Worm (Caenorhabditis elegans) whole organism, L3 larva: Measurements from ENCODE around the gene F35C11.5.

Experiments
- R02D3.7 ChIP-seq: fragments of 150-350 bp; optimal IDR thresholded peaks from 2 replicates; lab custom pipeline; 2014; ENCODE audit warnings: missing biosample characterization, missing genetic modification characterization
- aly-2 ChIP-seq: fragments of 150-350 bp; optimal IDR thresholded peaks from 2 replicates; lab custom pipeline; 2014; ENCODE audit warnings: missing biosample characterization, missing genetic modification characterization
- ceh-16 ChIP-seq: sonication (generic microtip); optimal IDR thresholded peaks from 2 replicates; lab custom pipeline; 2017; ENCODE audit warnings: missing biosample characterization, missing genetic modification characterization
- ceh-82 ChIP-seq: fragments of 150-350 bp; optimal IDR thresholded peaks from 2 replicates; lab custom pipeline; 2014; ENCODE audit warnings: missing biosample characterization, missing genetic modification characterization
- ceh-9 ChIP-seq: sonication (generic microtip); optimal IDR thresholded peaks from 2 replicates; lab custom pipeline; 2018; ENCODE audit warnings: missing biosample characterization, missing genetic modification characterization
- daf-12 ChIP-seq: fragments of 150-350 bp; optimal IDR thresholded peaks from 2 replicates; lab custom pipeline; 2014; ENCODE audit warnings: missing biosample characterization, missing genetic modification reagents, missing genetic modification characterization
- egl-27 ChIP-seq: sonication (generic microtip); optimal IDR thresholded peaks from 4 replicates; lab custom pipeline; 2017; ENCODE audit warnings: missing biosample characterization, missing genetic modification reagents, missing genetic modification characterization
- egl-5 ChIP-seq: fragments of 150-350 bp; optimal IDR thresholded peaks from 2 replicates; lab custom pipeline; 2017; ENCODE audit warnings: missing biosample characterization, missing genetic modification reagents, missing genetic modification characterization, inconsistent platforms
- elt-1 ChIP-seq: fragments of 150-350 bp; optimal IDR thresholded peaks from 2 replicates; lab custom pipeline; 2014; ENCODE audit warnings: missing biosample characterization, missing genetic modification characterization
- elt-2 ChIP-seq: sonication (generic microtip); optimal IDR thresholded peaks from 2 replicates; lab custom pipeline; 2016; ENCODE audit warnings: missing genetic modification reagents, mild to moderate bottlenecking, missing genetic modification characterization, missing compliant biosample characterization
- eor-1 ChIP-seq, 2 experiments: fragments of 150-350 bp; optimal IDR thresholded peaks; 2 replicates each; lab custom pipeline; 2014 to 2018; ENCODE audit warnings: missing biosample characterization in 2 of 2, missing genetic modification characterization in 2 of 2
- fkh-10 ChIP-seq: sonication (generic microtip); optimal IDR thresholded peaks from 2 replicates; lab custom pipeline; 2017; ENCODE audit warnings: missing biosample characterization, missing genetic modification reagents, missing genetic modification characterization
- fkh-2 ChIP-seq: fragments of 150-350 bp; optimal IDR thresholded peaks from 2 replicates; lab custom pipeline; 2014; ENCODE audit warnings: missing biosample characterization, missing genetic modification reagents, missing genetic modification characterization
- lin-15B ChIP-seq: fragments of 150-350 bp; optimal IDR thresholded peaks from 2 replicates; lab custom pipeline; 2014; ENCODE audit warnings: missing biosample characterization, missing genetic modification characterization
- lsy-12 ChIP-seq: sonication (generic microtip); optimal IDR thresholded peaks from 2 replicates; lab custom pipeline; 2016; ENCODE audit warnings: mild to moderate bottlenecking, missing genetic modification characterization, missing compliant biosample characterization
- mdl-1 ChIP-seq: fragments of 150-350 bp; optimal IDR thresholded peaks from 2 replicates; lab custom pipeline; 2014; ENCODE audit warnings: missing biosample characterization, missing genetic modification characterization
- mml-1 ChIP-seq: fragments of 150-350 bp; sonication (generic microtip); optimal IDR thresholded peaks from 3 replicates; lab custom pipeline; 2014; ENCODE audit warnings: missing biosample characterization, missing genetic modification characterization
- nfya-1 ChIP-seq: sonication (generic microtip); optimal IDR thresholded peaks from 2 replicates; lab custom pipeline; 2017; ENCODE audit warnings: missing genetic modification characterization, mild to moderate bottlenecking, missing compliant biosample characterization, antibody characterized with exemption, moderate library complexity; ENCODE audit not compliant: insufficient read depth
- nhr-11 ChIP-seq: fragments of 150-350 bp; optimal IDR thresholded peaks from 2 replicates; lab custom pipeline; 2014; ENCODE audit warnings: missing biosample characterization, missing genetic modification characterization
- nhr-12 ChIP-seq: fragments of 150-350 bp; optimal IDR thresholded peaks from 2 replicates; lab custom pipeline; 2014; ENCODE audit warnings: missing biosample characterization, missing genetic modification characterization
- nhr-237 ChIP-seq: fragments of 150-350 bp; optimal IDR thresholded peaks from 2 replicates; lab custom pipeline; 2014; ENCODE audit warnings: missing biosample characterization, missing genetic modification characterization
- nhr-25 ChIP-seq: sonication (generic microtip); optimal IDR thresholded peaks from 2 replicates; lab custom pipeline; 2017; ENCODE audit warnings: missing biosample characterization, missing genetic modification characterization
- nhr-28 ChIP-seq: fragments of 150-350 bp; optimal IDR thresholded peaks from 2 replicates; lab custom pipeline; 2014; ENCODE audit warnings: missing biosample characterization, missing genetic modification characterization
- nhr-67 ChIP-seq: fragments of 150-350 bp; optimal IDR thresholded peaks from 2 replicates; lab custom pipeline; 2014; ENCODE audit warnings: missing biosample characterization, missing genetic modification characterization
- nhr-76 ChIP-seq: fragments of 150-350 bp; sonication (generic microtip); optimal IDR thresholded peaks from 5 replicates; lab custom pipeline; 2014; ENCODE audit warnings: missing biosample characterization, missing genetic modification characterization
- nhr-77 ChIP-seq: fragments of 150-350 bp; optimal IDR thresholded peaks from 2 replicates; lab custom pipeline; 2014; ENCODE audit warnings: missing biosample characterization, missing genetic modification characterization
- pha-4 ChIP-seq: fragments of 150-350 bp; optimal IDR thresholded peaks from 2 replicates; lab custom pipeline; 2014; ENCODE audit warnings: missing biosample characterization, missing genetic modification reagents, missing genetic modification characterization
- pqm-1 ChIP-seq: fragments of 150-350 bp; optimal IDR thresholded peaks from 2 replicates; lab custom pipeline; 2017; ENCODE audit warnings: missing biosample characterization, missing genetic modification characterization, inconsistent platforms
- sea-2 ChIP-seq: fragments of 150-350 bp; sonication (generic microtip); optimal IDR thresholded peaks from 4 replicates; lab custom pipeline; 2014; ENCODE audit warnings: missing biosample characterization, missing genetic modification reagents, missing genetic modification characterization
- skn-1 ChIP-seq: fragments of 150-350 bp; optimal IDR thresholded peaks from 2 replicates; lab custom pipeline; 2014; ENCODE audit warnings: missing biosample characterization, missing genetic modification characterization
- snpc-4 ChIP-seq: fragments of 150-350 bp; optimal IDR thresholded peaks from 2 replicates; lab custom pipeline; 2014; ENCODE audit warnings: missing biosample characterization, missing genetic modification characterization
- tbx-2 ChIP-seq: sonication (generic microtip); optimal IDR thresholded peaks from 2 replicates; lab custom pipeline; 2016; ENCODE audit warnings: mild to moderate bottlenecking, missing genetic modification characterization, missing compliant biosample characterization
- unc-39 ChIP-seq: sonication (generic microtip); optimal IDR thresholded peaks from 4 replicates; lab custom pipeline; 2017; ENCODE audit warnings: missing biosample characterization, missing genetic modification characterization
- zag-1 ChIP-seq: fragments of 150-350 bp; optimal IDR thresholded peaks from 2 replicates; lab custom pipeline; 2014; ENCODE audit warnings: missing biosample characterization, missing genetic modification characterization
- ztf-11 ChIP-seq: fragments of 150-350 bp; optimal IDR thresholded peaks from 2 replicates; lab custom pipeline; 2014; ENCODE audit warnings: missing biosample characterization, missing genetic modification characterization
- ztf-4 ChIP-seq: fragments of 150-350 bp; optimal IDR thresholded peaks from 2 replicates; lab custom pipeline; 2014; ENCODE audit warnings: missing biosample characterization, missing genetic modification characterization

F35C11.5 gene

ce11 chrII:8216433-8216832 is 37.1 kb upstream of the F35C11.5 start, which contains the start of gene M110.3 (continued):
- TF ChIP-seq ceh-82 (no peak), ceh-9 (tag; lab: Kevin White, UChicago) (no peak), lin-15B (tag; lab: Kevin White, UChicago) (peak; percentile 65), nfya-1 (tag; lab: Kevin White, UChicago) (peak; percentile 76), nhr-28 (tag; lab: Kevin White, UChicago) (no peak), ceh-16 (tag; lab: Kevin White, UChicago) (no peak), nhr-12 (tag; lab: Kevin White, UChicago) (no peak), fkh-2 (tag; lab: Kevin White, UChicago) (no peak), pqm-1 (tag; lab: Kevin White, UChicago) (no peak), fkh-10 (GFP tag; lab: Kevin White, UChicago) (no peak), sea-2 (GFP tag; lab: Kevin White, UChicago) (no peak), aly-2 (tag; lab: Kevin White, UChicago) (no peak), elt-1 (tag; lab: Kevin White, UChicago) (no peak), nhr-237 (tag; lab: Kevin White, UChicago) (no peak), R02D3.7 (tag; lab: Kevin White, UChicago) (peak; percentile 93), snpc-4 (tag; lab: Kevin White, UChicago) (peak; percentile 50), egl-27 (tag; lab: Kevin White, UChicago) (no peak), eor-1 (tag; optimal IDR thresholded peaks at IDR 0.05; lab: Kevin White, UChicago) (no peak), nhr-25 (no peak), egl-5 (tag; lab: Kevin White, UChicago) (peak; percentile 67), lsy-12 (tag; lab: Kevin White, UChicago) (no peak), daf-12 (no peak)

ce11 chrII:8216922-8217321 is 36.6 kb upstream of the F35C11.5 start, which contains the start of gene ifg-1:
ifg-1 (plus strand) TSS chrII:8217222.
- TF ChIP-seq ceh-9 (tag; lab: Kevin White, UChicago) (no peak), ceh-82 (no peak), egl-5 (tag; lab: Kevin White, UChicago) (no peak)

- TF ChIP-seq elt-1 (tag; lab: Kevin White, UChicago) (no peak), zag-1 (no peak), eor-1 (tag; optimal IDR thresholded peaks at IDR 0.05; lab: Kevin White, UChicago) (no peak), ceh-82 (no peak), tbx-2 (tag; lab: Kevin White, UChicago) (no peak), pha-4 (no peak), ztf-11 (tag; lab: Kevin White, UChicago) (no peak), nhr-11 (no peak), nhr-28 (tag; lab: Kevin White, UChicago) (no peak), mdl-1 (no peak), nhr-76 (no peak), nhr-25 (no peak), nhr-12 (tag; lab: Kevin White, UChicago) (no peak), skn-1 (tag; lab: Kevin White, UChicago) (no peak), unc-39 (tag; lab: Kevin White, UChicago) (no peak), nhr-77 (no peak), nhr-67 (tag; lab: Kevin White, UChicago) (no peak), ztf-4 (tag; lab: Kevin White, UChicago) (no peak), ceh-9 (tag; lab: Kevin White, UChicago) (no peak), elt-2 (tag; lab: Kevin White, UChicago) (no peak)
Observed at ce11 chrII:8218266-8218665, 35.3 kb upstream of the F35C11.5 start.

- TF ChIP-seq pha-4: no peak
- no peak for TF ChIP-seq egl-5 (tag; lab: Kevin White, UChicago)
- no peak for TF ChIP-seq mml-1 (tag; lab: Kevin White, UChicago)
- no peak for TF ChIP-seq R02D3.7 (tag; lab: Kevin White, UChicago)
- TF ChIP-seq daf-12: no peak
- TF ChIP-seq ceh-16 (tag; lab: Kevin White, UChicago): no peak
Observed at ce11 chrII:8220267-8220666, 33.3 kb upstream of the F35C11.5 start.
